Fruit fly (Drosophila melanogaster): Measurements from ENCODE around the gene CheA86a.

The CheA86a gene

dm6 chr3R:11145135-11145534 lies at the start of gene CheA86a:
CheA86a (minus strand) TSS chr3R:11145235.
- TF ChIP-seq Dll (optimal IDR thresholded peaks at IDR 0.05) (no peak), EcR (GFP tag; optimal IDR thresholded peaks at IDR 0.05) (no peak), usp (GFP tag; optimal IDR thresholded peaks at IDR 0.05) (no peak), pan (optimal IDR thresholded peaks at IDR 0.05) (no peak), psq (optimal IDR thresholded peaks at IDR 0.05) (no peak), CG8478 (optimal IDR thresholded peaks at IDR 0.05) (no peak)

- no peak for TF ChIP-seq psq (optimal IDR thresholded peaks at IDR 0.05)
- TF ChIP-seq pan (optimal IDR thresholded peaks at IDR 0.05) = no peak
- TF ChIP-seq CG8478 (optimal IDR thresholded peaks at IDR 0.05) = no peak
- TF ChIP-seq EcR (GFP tag; optimal IDR thresholded peaks at IDR 0.05) = no peak
- no peak for TF ChIP-seq Dll (optimal IDR thresholded peaks at IDR 0.05)
- TF ChIP-seq usp (GFP tag; optimal IDR thresholded peaks at IDR 0.05) = no peak
Observed at dm6 chr3R:11178300-11178699, 33.3 kb upstream of the CheA86a start.

- no peak for TF ChIP-seq usp (GFP tag; optimal IDR thresholded peaks at IDR 0.05)
- no peak for TF ChIP-seq EcR (GFP tag; optimal IDR thresholded peaks at IDR 0.05)
- no peak for TF ChIP-seq CG8478 (optimal IDR thresholded peaks at IDR 0.05)
- no peak for TF ChIP-seq Dll (optimal IDR thresholded peaks at IDR 0.05)
- TF ChIP-seq psq (optimal IDR thresholded peaks at IDR 0.05) = no peak
- no peak for TF ChIP-seq pan (optimal IDR thresholded peaks at IDR 0.05)
Observed at dm6 chr3R:11177579-11177978, 32.5 kb upstream of the CheA86a start.

dm6 chr3R:11175777-11176176 lies 30.7 kb upstream of the CheA86a start:
- TF ChIP-seq CG8478 (optimal IDR thresholded peaks at IDR 0.05) (no peak), psq (optimal IDR thresholded peaks at IDR 0.05) (no peak), pan (optimal IDR thresholded peaks at IDR 0.05) (no peak), EcR (GFP tag; optimal IDR thresholded peaks at IDR 0.05) (no peak), usp (GFP tag; optimal IDR thresholded peaks at IDR 0.05) (no peak), Dll (optimal IDR thresholded peaks at IDR 0.05) (no peak)

- no peak for TF ChIP-seq EcR (GFP tag; optimal IDR thresholded peaks at IDR 0.05)
Observed at dm6 chr3R:11175308-11175707, 30.3 kb upstream of the CheA86a start, which contains the start of the genes Ugt304A1 and Ugt303A1. Ugt304A1 (minus strand) TSS chr3R:11175408. Ugt303A1 (plus strand) TSS chr3R:11175529.

- TF ChIP-seq EcR (GFP tag; optimal IDR thresholded peaks at IDR 0.05) = no peak
- no peak for TF ChIP-seq pan (optimal IDR thresholded peaks at IDR 0.05)
- TF ChIP-seq usp (GFP tag; optimal IDR thresholded peaks at IDR 0.05) = no peak
Observed at dm6 chr3R:11173169-11173506, 28.1 kb upstream of the CheA86a start.

dm6 chr3R:11172460-11173168 lies 27.6 kb upstream of the CheA86a start, which contains the start of gene Ugt35A1:
Ugt35A1 (minus strand) TSS chr3R:11172664.
- TF ChIP-seq pan (optimal IDR thresholded peaks at IDR 0.05) (no peak), Dll (optimal IDR thresholded peaks at IDR 0.05) (no peak), psq (optimal IDR thresholded peaks at IDR 0.05) (no peak), EcR (GFP tag; optimal IDR thresholded peaks at IDR 0.05) (no peak), usp (GFP tag; optimal IDR thresholded peaks at IDR 0.05) (no peak), CG8478 (optimal IDR thresholded peaks at IDR 0.05) (no peak)

dm6 chr3R:11170146-11170545 lies 25.1 kb upstream of the CheA86a start, which contains the start of gene Ugt35B1:
Ugt35B1 (minus strand) TSS chr3R:11170246.
- no peak for TF ChIP-seq psq (optimal IDR thresholded peaks at IDR 0.05)
- TF ChIP-seq pan (optimal IDR thresholded peaks at IDR 0.05) = no peak
- TF ChIP-seq EcR (GFP tag; optimal IDR thresholded peaks at IDR 0.05) = no peak
- TF ChIP-seq CG8478 (optimal IDR thresholded peaks at IDR 0.05) = no peak
- TF ChIP-seq usp (GFP tag; optimal IDR thresholded peaks at IDR 0.05) = no peak
- no peak for TF ChIP-seq Dll (optimal IDR thresholded peaks at IDR 0.05)

- TF ChIP-seq pan (optimal IDR thresholded peaks at IDR 0.05) (no peak), psq (optimal IDR thresholded peaks at IDR 0.05) (no peak), Dll (optimal IDR thresholded peaks at IDR 0.05) (no peak), usp (GFP tag; optimal IDR thresholded peaks at IDR 0.05) (no peak), EcR (GFP tag; optimal IDR thresholded peaks at IDR 0.05) (no peak), CG8478 (optimal IDR thresholded peaks at IDR 0.05) (no peak)
Observed at dm6 chr3R:11167931-11168465, 23.0 kb upstream of the CheA86a start, which contains the start of gene Ugt35E2. Ugt35E2 (minus strand) TSS chr3R:11167981.

dm6 chr3R:11165974-11166373 lies 20.9 kb upstream of the CheA86a start, which contains the start of gene Ugt35E1:
Ugt35E1 (minus strand) TSS chr3R:11166074.
- TF ChIP-seq usp (GFP tag; optimal IDR thresholded peaks at IDR 0.05) (no peak), EcR (GFP tag; optimal IDR thresholded peaks at IDR 0.05) (no peak), CG8478 (optimal IDR thresholded peaks at IDR 0.05) (no peak), Dll (optimal IDR thresholded peaks at IDR 0.05) (no peak), pan (optimal IDR thresholded peaks at IDR 0.05) (no peak), psq (optimal IDR thresholded peaks at IDR 0.05) (no peak)

dm6 chr3R:11160907-11161306 lies 15.9 kb upstream of the CheA86a start, which contains the start of gene CG4757:
CG4757 (plus strand) TSS chr3R:11161207.
- TF ChIP-seq usp (GFP tag; optimal IDR thresholded peaks at IDR 0.05) (no peak), pan (optimal IDR thresholded peaks at IDR 0.05) (no peak), psq (optimal IDR thresholded peaks at IDR 0.05) (no peak), EcR (GFP tag; optimal IDR thresholded peaks at IDR 0.05) (no peak), Dll (optimal IDR thresholded peaks at IDR 0.05) (no peak), CG8478 (optimal IDR thresholded peaks at IDR 0.05) (no peak)

- TF ChIP-seq Dll (optimal IDR thresholded peaks at IDR 0.05) (peak; percentile 20), EcR (GFP tag; optimal IDR thresholded peaks at IDR 0.05) (no peak), psq (optimal IDR thresholded peaks at IDR 0.05) (no peak), usp (GFP tag; optimal IDR thresholded peaks at IDR 0.05) (no peak)
Observed at dm6 chr3R:11156858-11157257, 11.8 kb upstream of the CheA86a start, which contains the start of gene Ugt302C1. Ugt302C1 (plus strand) TSS chr3R:11157098.
